Worm (Caenorhabditis elegans) whole organism, late embryonic: ENCODE results near the gene C07E3.10.

Experiments
- K09A11.1 ChIP-seq: sonication (generic microtip); optimal IDR thresholded peaks from 2 replicates; lab custom pipeline; 2017; ENCODE audit warnings: antibody characterized with exemption, mild to moderate bottlenecking, missing genetic modification characterization, missing compliant biosample characterization; ENCODE audit not compliant: insufficient read depth
- Y22D7AL.16 ChIP-seq: sonication (generic microtip); optimal IDR thresholded peaks from 2 replicates; lab custom pipeline; 2016; ENCODE audit warnings: missing genetic modification characterization, missing compliant biosample characterization
- ama-1 ChIP-seq: fragments of 150-350 bp; optimal IDR thresholded peaks from 2 replicates; lab custom pipeline; 2014
- ceh-18 ChIP-seq: sonication (generic microtip); optimal IDR thresholded peaks from 2 replicates; lab custom pipeline; 2016; ENCODE audit warnings: missing genetic modification characterization, missing compliant biosample characterization
- ceh-31 ChIP-seq: sonication (generic microtip); optimal IDR thresholded peaks from 2 replicates; lab custom pipeline; 2016; ENCODE audit warnings: missing genetic modification characterization, missing compliant biosample characterization
- ceh-34 ChIP-seq: sonication (generic microtip); optimal IDR thresholded peaks from 2 replicates; lab custom pipeline; 2016; ENCODE audit warnings: mild to moderate bottlenecking, missing genetic modification characterization, missing compliant biosample characterization
- fkh-6 ChIP-seq: sonication (generic microtip); optimal IDR thresholded peaks from 2 replicates; lab custom pipeline; 2016; ENCODE audit warnings: missing genetic modification characterization, missing compliant biosample characterization
- nfya-1 ChIP-seq: sonication (generic microtip); optimal IDR thresholded peaks from 2 replicates; lab custom pipeline; 2017; ENCODE audit warnings: missing genetic modification characterization, mild to moderate bottlenecking, missing compliant biosample characterization, antibody characterized with exemption, moderate library complexity
- syd-9 ChIP-seq: sonication (generic microtip); optimal IDR thresholded peaks from 2 replicates; lab custom pipeline; 2016; ENCODE audit warnings: mild to moderate bottlenecking, missing genetic modification characterization, moderate library complexity, missing compliant biosample characterization
- ztf-16 ChIP-seq: sonication (generic microtip); optimal IDR thresholded peaks from 2 replicates; lab custom pipeline; 2017; ENCODE audit warnings: missing genetic modification characterization, missing compliant biosample characterization

DNA sequence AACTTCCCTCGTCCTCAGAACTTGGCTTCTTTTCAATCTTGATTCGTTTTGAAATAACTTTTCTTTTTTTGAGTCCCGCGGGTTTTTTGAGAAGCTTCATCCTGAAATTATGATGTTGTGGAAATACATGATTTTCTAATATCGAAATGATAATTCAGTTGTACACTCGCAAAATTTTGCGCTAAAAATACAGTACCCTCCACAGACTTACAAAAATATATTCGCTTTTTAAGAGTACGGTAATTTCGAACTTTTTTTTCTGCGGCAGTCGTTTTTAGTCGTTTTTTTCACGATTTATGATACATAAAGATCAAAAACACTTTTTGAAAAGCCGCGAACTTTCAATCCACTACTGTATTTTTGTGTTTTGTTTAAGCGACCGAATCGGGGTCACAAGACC is 1.2 kb upstream of the C07E3.10 start, which contains the start of gene pro-2:
- TF ChIP-seq syd-9 (tag; lab: Kevin White, UChicago): no peak
- no peak for TF ChIP-seq nfya-1
- no peak for TF ChIP-seq ztf-16
- TF ChIP-seq ama-1: no peak
- no peak for TF ChIP-seq fkh-6 (tag; lab: Kevin White, UChicago)
- no peak for TF ChIP-seq ceh-34 (tag; lab: Kevin White, UChicago)
- TF ChIP-seq K09A11.1: no peak
- TF ChIP-seq ceh-18 (tag; lab: Kevin White, UChicago): no peak
- TF ChIP-seq ceh-31: no peak
- TF ChIP-seq Y22D7AL.16 (tag; lab: Kevin White, UChicago): no peak
